Worm (Caenorhabditis elegans): ENCODE data around the gene sqst-1.

DNA sequence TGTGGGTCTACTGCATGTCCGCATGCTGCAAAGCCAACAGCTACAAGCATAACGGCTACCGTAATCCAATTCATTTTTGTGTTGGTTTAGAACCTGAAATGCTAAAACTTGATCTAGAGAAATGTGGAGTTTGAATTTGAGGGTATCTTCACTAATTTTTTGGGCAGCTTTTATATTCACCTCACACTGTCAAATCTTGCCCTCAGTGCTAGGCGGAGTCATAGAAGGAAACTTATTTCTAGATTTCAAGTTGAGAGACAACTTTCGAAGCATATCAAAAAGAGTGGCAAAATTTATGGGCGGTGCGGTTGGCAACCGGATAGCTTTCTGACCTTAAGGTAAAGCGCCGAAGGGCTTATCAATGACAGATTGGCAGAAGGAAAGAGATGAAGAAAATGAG, 18.5 kb upstream of the sqst-1 start, which contains the start of gene lips-6:
- no peak for TF ChIP-seq him-1 (tag; optimal IDR thresholded peaks at IDR 0.05)
- no peak for TF ChIP-seq W03F9.2 (tag; optimal IDR thresholded peaks at IDR 0.05)
- no peak for TF ChIP-seq dao-5 (tag; optimal IDR thresholded peaks at IDR 0.05)
